Worm (Caenorhabditis elegans): ENCODE results near the gene srj-21.

- TF ChIP-seq mab-5 (tag; optimal IDR thresholded peaks at IDR 0.05) (no peak), snpc-4 (tag; optimal IDR thresholded peaks at IDR 0.05) (no peak), nhr-25 (tag; optimal IDR thresholded peaks at IDR 0.05) (no peak), nhr-237 (tag; optimal IDR thresholded peaks at IDR 0.05) (no peak), nhr-77 (tag; optimal IDR thresholded peaks at IDR 0.05) (no peak), ztf-1 (GFP tag; conservative IDR thresholded peaks at IDR 0.05) (no peak)
These were observed 3.8 kb upstream of the srj-21 start, which contains the start of gene ZC302.3 for ce11 chrV:10741357-10741756.

All from whole organism, L2 larva.